Worm (Caenorhabditis elegans): Measurements from ENCODE around the gene sri-65.
A peak's percentile ranks its signal among the peaks of the same experiment; 100 is the strongest.

DNA sequence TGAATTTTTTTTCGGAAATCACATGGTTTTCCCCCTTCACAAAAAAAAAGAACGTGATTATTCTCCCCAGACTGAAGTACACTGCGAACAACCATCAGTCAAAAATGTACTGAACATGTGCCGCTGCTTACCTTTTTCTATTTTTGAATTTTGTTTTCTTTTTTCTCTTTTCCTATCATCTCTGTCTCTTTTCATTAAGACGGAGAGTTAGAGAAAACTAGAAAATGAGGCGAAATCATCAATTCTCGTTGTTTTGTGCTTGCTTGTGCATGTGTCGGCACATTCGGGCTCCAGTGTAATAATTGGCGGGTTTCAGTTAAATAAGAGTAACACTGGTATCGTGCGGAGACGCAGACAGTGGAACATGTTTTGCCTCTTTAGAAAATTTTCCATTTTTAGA lies 35.9 kb downstream of the sri-65 start:
- TF ChIP-seq elt-3 (tag; optimal IDR thresholded peaks at IDR 0.05) (no peak), irx-1 (tag; optimal IDR thresholded peaks at IDR 0.05) (no peak), mdl-1 (tag; optimal IDR thresholded peaks at IDR 0.05) (peak in 1 of 2 experiments; percentile 50), ets-5 (GFP tag; IDR thresholded peaks at IDR 0.05) (no peak), snpc-4 (tag; optimal IDR thresholded peaks at IDR 0.05) (no peak), aly-2 (tag; optimal IDR thresholded peaks at IDR 0.05) (no peak), zip-4 (GFP tag; optimal IDR thresholded peaks at IDR 0.05) (no peak), lsy-2 (tag; optimal IDR thresholded peaks at IDR 0.05) (peak in 1 of 2 experiments; percentile 44)

Data from whole organism, L1 larva.